Worm (Caenorhabditis elegans): ENCODE measurements around the gene F38A5.8.

- TF ChIP-seq nhr-23 (tag; optimal IDR thresholded peaks at IDR 0.05) (no peak), nhr-11 (tag; optimal IDR thresholded peaks at IDR 0.05) (no peak), zag-1 (tag; optimal IDR thresholded peaks at IDR 0.05) (no peak), Y55F3AM.14 (GFP tag; optimal IDR thresholded peaks at IDR 0.05) (no peak), aly-2 (tag; optimal IDR thresholded peaks at IDR 0.05) (no peak), elt-3 (tag; optimal IDR thresholded peaks at IDR 0.05) (no peak), lin-39 (tag; optimal IDR thresholded peaks at IDR 0.05) (no peak), fos-1 (tag; optimal IDR thresholded peaks at IDR 0.05) (no peak), elt-1 (tag; optimal IDR thresholded peaks at IDR 0.05) (no peak), skn-1 (tag; optimal IDR thresholded peaks at IDR 0.05) (no peak)
Observed at ce11 chrIV:6565605-6566004, 33.9 kb upstream of the F38A5.8 start.
